Fruit fly (Drosophila melanogaster) whole organism, wandering third instar larva: ENCODE results near the gene CG46427.

Experiments
- Hr78 ChIP-seq: fragments of >200 bp; optimal IDR thresholded peaks from 2 replicates; lab custom pipeline; 2017; ENCODE audit warnings: missing biosample characterization, missing genetic modification characterization
- h ChIP-seq: fragments of 200-800 bp; sonication (Bioruptor generic); optimal IDR thresholded peaks from 3 replicates; lab custom pipeline; 2016; ENCODE audit warnings: missing biosample characterization, mild to moderate bottlenecking, missing genetic modification characterization
- pan ChIP-seq: fragments of >200 bp; optimal IDR thresholded peaks from 2 replicates; lab custom pipeline; 2017
- psq ChIP-seq: fragments of 200-800 bp; sonication (Bioruptor generic); optimal IDR thresholded peaks from 3 replicates; lab custom pipeline; 2017; ENCODE audit warnings: missing biosample characterization, mild to moderate bottlenecking, missing genetic modification characterization, moderate library complexity

dm6 chr3R:12401672-12402296 is 37.2 kb downstream of the CG46427 start, which contains the start of gene DNAlig3:
- TF ChIP-seq Hr78 (no peak), pan (lab: Kevin White, UChicago) (no peak), psq (GFP tag; lab: Kevin White, UChicago) (no peak), h (GFP tag; lab: Kevin White, UChicago) (no peak)
